Fruit fly (Drosophila melanogaster): Measurements from ENCODE around the gene Rca1.

The Rca1 gene

DNA sequence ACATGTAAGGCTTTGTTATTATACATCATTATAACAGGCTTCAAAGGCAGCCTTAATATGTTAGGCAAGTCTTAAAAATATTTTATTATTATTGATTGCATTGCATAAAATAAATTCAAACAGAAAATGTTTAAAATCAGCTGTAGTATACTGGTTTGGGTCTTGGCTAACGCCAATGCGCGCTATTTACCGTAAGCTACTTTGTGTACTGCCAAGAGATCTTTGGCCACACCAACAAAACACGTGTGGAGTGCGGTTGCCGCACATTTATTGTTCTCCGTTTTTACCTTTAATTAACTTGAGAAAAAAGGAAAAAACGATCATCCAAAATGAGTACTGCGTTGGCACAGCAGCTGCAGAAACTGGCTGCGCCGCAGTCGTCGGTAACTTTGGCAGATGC lies 1.8 kb downstream of the Rca1 start:
- TF ChIP-seq CG14014 (GFP tag; IDR thresholded peaks at IDR 0.05), result no peak
- no peak for TF ChIP-seq CG4424 (GFP tag; optimal IDR thresholded peaks at IDR 0.05)
- TF ChIP-seq CG4854 (GFP tag; optimal IDR thresholded peaks at IDR 0.05), result no peak
- TF ChIP-seq CG34422 (GFP tag; IDR thresholded peaks at IDR 0.05), result peak; percentile 94
- no peak for TF ChIP-seq CG31441 (GFP tag; IDR thresholded peaks at IDR 0.05)
- peak; percentile 76 for TF ChIP-seq HmgZ (tag; optimal IDR thresholded peaks at IDR 0.05)
- no peak for TF ChIP-seq kay (GFP tag; optimal IDR thresholded peaks at IDR 0.05)
- TF ChIP-seq CG3995 (GFP tag; optimal IDR thresholded peaks at IDR 0.05), result peak; percentile 57
- no peak for TF ChIP-seq Dfd (GFP tag; optimal IDR thresholded peaks at IDR 0.05)
- TF ChIP-seq CG6854 (GFP tag; optimal IDR thresholded peaks at IDR 0.05), result no peak
- no peak for TF ChIP-seq shn (GFP tag; optimal IDR thresholded peaks at IDR 0.05)
- no peak for TF ChIP-seq exex (tag; optimal IDR thresholded peaks at IDR 0.05)
- peak; percentile 16 for TF ChIP-seq CG17829 (tag; optimal IDR thresholded peaks at IDR 0.05)
- no peak for TF ChIP-seq hb (GFP tag; IDR thresholded peaks at IDR 0.05; ENCODE audit: partially characterized antibody)
- no peak for TF ChIP-seq Drgx (GFP tag; IDR thresholded peaks at IDR 0.05)
- no peak for TF ChIP-seq grau (tag; optimal IDR thresholded peaks at IDR 0.05)
- TF ChIP-seq slbo (GFP tag; IDR thresholded peaks at IDR 0.05), result no peak
- TF ChIP-seq Lim3 (GFP tag; IDR thresholded peaks at IDR 0.05), result no peak
- no peak for TF ChIP-seq CG16815 (GFP tag; optimal IDR thresholded peaks at IDR 0.05)
- peak; percentile 96 for TF ChIP-seq MBD-R2 (GFP tag; IDR thresholded peaks at IDR 0.05)
- TF ChIP-seq Ets65A (GFP tag), result peak; percentile 20
- no peak for TF ChIP-seq CG7839 (tag; optimal IDR thresholded peaks at IDR 0.05)
- TF ChIP-seq CG11398 (GFP tag; optimal IDR thresholded peaks at IDR 0.05), result no peak
- TF ChIP-seq Hr78 (GFP tag; optimal IDR thresholded peaks at IDR 0.05), result no peak
- TF ChIP-seq Lhr (GFP tag; optimal IDR thresholded peaks at IDR 0.05), result peak; percentile 31
- TF ChIP-seq Dp (GFP tag; optimal IDR thresholded peaks at IDR 0.05), result peak; percentile 77
- no peak for TF ChIP-seq Sox102F (GFP tag; optimal IDR thresholded peaks at IDR 0.05)
- no peak for TF ChIP-seq CG6765 (GFP tag; optimal IDR thresholded peaks at IDR 0.05)
- no peak for TF ChIP-seq en (GFP tag; optimal IDR thresholded peaks at IDR 0.05)
- peak; percentile 19 for TF ChIP-seq bcd (GFP tag; optimal IDR thresholded peaks at IDR 0.05)
- TF ChIP-seq hth (optimal IDR thresholded peaks at IDR 0.05), result no peak
- 0 out of 2 replicates have a peak, but pooled peaks have one; percentile 10 for TF ChIP-seq Bgb (GFP tag; IDR thresholded peaks at IDR 0.05; ENCODE audit: partially characterized antibody)
- 0 out of 3 replicates have a peak, but pooled peaks have one; percentile 17 for TF ChIP-seq Dbx (GFP tag; IDR thresholded peaks at IDR 0.05)
- TF ChIP-seq unc-4 (GFP tag; IDR thresholded peaks at IDR 0.05; ENCODE audit: partially characterized antibody), result no peak
- TF ChIP-seq Fer1 (GFP tag; optimal IDR thresholded peaks at IDR 0.05), result no peak
- TF ChIP-seq pho (GFP tag; optimal IDR thresholded peaks at IDR 0.05), result no peak
- TF ChIP-seq CTCF (GFP tag; optimal IDR thresholded peaks at IDR 0.05), result peak; percentile 69
- no peak for TF ChIP-seq CG13624 (GFP tag; optimal IDR thresholded peaks at IDR 0.05)
- TF ChIP-seq Nf-YB (GFP tag; optimal IDR thresholded peaks at IDR 0.05), result no peak
- peak; percentile 67 for TF ChIP-seq Ets97D (GFP tag; optimal IDR thresholded peaks at IDR 0.05)
- TF ChIP-seq CG10147 (GFP tag; optimal IDR thresholded peaks at IDR 0.05), result no peak
- no peak for TF ChIP-seq Antp (GFP tag; optimal IDR thresholded peaks at IDR 0.05)
- TF ChIP-seq CG6683 (GFP tag; optimal IDR thresholded peaks at IDR 0.05), result no peak
- no peak for TF ChIP-seq mld (GFP tag; IDR thresholded peaks at IDR 0.05; ENCODE audit: partially characterized antibody)
- no peak for TF ChIP-seq inv (GFP tag; IDR thresholded peaks at IDR 0.05; ENCODE audit: partially characterized antibody)
- no peak for TF ChIP-seq repo (GFP tag; optimal IDR thresholded peaks at IDR 0.05)
- TF ChIP-seq CG9727 (GFP tag; optimal IDR thresholded peaks at IDR 0.05), result no peak
- no peak for TF ChIP-seq lab (GFP tag; optimal IDR thresholded peaks at IDR 0.05)
- no peak for TF ChIP-seq prd (optimal IDR thresholded peaks at IDR 0.05)
- TF ChIP-seq prd (GFP tag; IDR thresholded peaks at IDR 0.05), result no peak
- TF ChIP-seq ase (GFP tag; IDR thresholded peaks at IDR 0.05), result no peak
- TF ChIP-seq CG17802 (tag; optimal IDR thresholded peaks at IDR 0.05), result no peak
- no peak for TF ChIP-seq Hsf (GFP tag; optimal IDR thresholded peaks at IDR 0.05)

Data from whole organism, embryonic.